Worm (Caenorhabditis elegans) whole organism, dauer: ENCODE measurements around the gene C18D4.4.

Experiments used
- unc-62 ChIP-seq: sonication (generic microtip); optimal IDR thresholded peaks from 2 replicates; lab custom pipeline; 2017; ENCODE audit warnings: missing biosample characterization, missing genetic modification reagents, missing genetic modification characterization

Gene C18D4.4

ce11 chrV:17531410-17531809, at the start of gene C18D4.4:
TSS of gene C18D4.4 (minus strand) at chrV:17531510.
- TF ChIP-seq unc-62 (GFP tag; lab: Kevin White, UChicago) = no peak

ce11 chrV:17580017-17580416, 48.7 kb upstream of the C18D4.4 start:
- TF ChIP-seq unc-62 (GFP tag; lab: Kevin White, UChicago) = no peak

ce11 chrV:17566850-17567249, 35.5 kb upstream of the C18D4.4 start, which contains the start of gene C38D9.2:
TSS of gene C38D9.2 (plus strand) at chrV:17567150.
- no peak for TF ChIP-seq unc-62 (GFP tag; lab: Kevin White, UChicago)

ce11 chrV:17565903-17566302, 34.6 kb upstream of the C18D4.4 start, which contains the start of gene fbxa-171:
TSS of gene fbxa-171 (minus strand) at chrV:17566003.
- no peak for TF ChIP-seq unc-62 (GFP tag; lab: Kevin White, UChicago)

ce11 chrV:17558946-17559345, 27.6 kb upstream of the C18D4.4 start, which contains the start of gene fbxa-172:
TSS of gene fbxa-172 (plus strand) at chrV:17559246.
- TF ChIP-seq unc-62 (GFP tag; lab: Kevin White, UChicago) = no peak

- no peak for TF ChIP-seq unc-62 (GFP tag; lab: Kevin White, UChicago)
Measured at ce11 chrV:17558377-17558776, 27.1 kb upstream of the C18D4.4 start, which contains the start of gene fbxa-174. TSS of gene fbxa-174 (minus strand) at chrV:17558477.

- TF ChIP-seq unc-62 (GFP tag; lab: Kevin White, UChicago) = no peak
Measured at ce11 chrV:17552759-17553158, 21.4 kb upstream of the C18D4.4 start, which contains the start of gene C38D9.8. TSS of gene C38D9.8 (minus strand) at chrV:17552859.

ce11 chrV:17551396-17551795, 20.1 kb upstream of the C18D4.4 start:
- no peak for TF ChIP-seq unc-62 (GFP tag; lab: Kevin White, UChicago)

- TF ChIP-seq unc-62 (GFP tag; lab: Kevin White, UChicago) = no peak
Measured at ce11 chrV:17549362-17549761, 18.1 kb upstream of the C18D4.4 start, which contains the start of gene fbxa-176. TSS of gene fbxa-176 (plus strand) at chrV:17549675.

ce11 chrV:17548635-17549034, 17.3 kb upstream of the C18D4.4 start:
- no peak for TF ChIP-seq unc-62 (GFP tag; lab: Kevin White, UChicago)

- TF ChIP-seq unc-62 (GFP tag; lab: Kevin White, UChicago) = no peak
Measured at ce11 chrV:17546931-17547330, 15.6 kb upstream of the C18D4.4 start.

- no peak for TF ChIP-seq unc-62 (GFP tag; lab: Kevin White, UChicago)
Measured at ce11 chrV:17542304-17542703, 11.0 kb upstream of the C18D4.4 start.

- no peak for TF ChIP-seq unc-62 (GFP tag; lab: Kevin White, UChicago)
Measured at ce11 chrV:17540295-17540694, 9.0 kb upstream of the C18D4.4 start, which contains the start of gene srz-25. TSS of gene srz-25 (plus strand) at chrV:17540595.

ce11 chrV:17539289-17539688, 8.0 kb upstream of the C18D4.4 start:
- no peak for TF ChIP-seq unc-62 (GFP tag; lab: Kevin White, UChicago)

- TF ChIP-seq unc-62 (GFP tag; lab: Kevin White, UChicago) = no peak
Measured at ce11 chrV:17538279-17538896, 7.1 kb upstream of the C18D4.4 start, which contains the start of gene C18D4.6. TSS of gene C18D4.6 (minus strand) at chrV:17538375.

- no peak for TF ChIP-seq unc-62 (GFP tag; lab: Kevin White, UChicago)
Measured at ce11 chrV:17533200-17533599, 1.9 kb upstream of the C18D4.4 start.

ce11 chrV:17532686-17533085, 1.4 kb upstream of the C18D4.4 start, which contains the start of gene C18D4.3:
TSS of gene C18D4.3 (minus strand) at chrV:17532786.
- TF ChIP-seq unc-62 (GFP tag; lab: Kevin White, UChicago) = no peak
